Worm (Caenorhabditis elegans) whole organism, midembryonic: ENCODE data around the gene srbc-29.

ENCODE experiments used
- T22C8.4 ChIP-seq: fragments of 200-800 bp; sonication (Bioruptor generic); IDR thresholded peaks from 2 replicates; pipeline ENCODE4 v1.3.6; 2022; ENCODE audit warnings: missing genetic modification characterization, missing compliant biosample characterization
- cog-1 ChIP-seq: sonication (generic microtip); optimal IDR thresholded peaks from 2 replicates; lab custom pipeline; 2016; ENCODE audit warnings: missing genetic modification characterization, missing compliant biosample characterization
- flt-1 ChIP-seq: fragments of 200-800 bp; sonication (Bioruptor generic); IDR thresholded peaks from 2 replicates; pipeline ENCODE4 v1.3.6; 2022; ENCODE audit warnings: missing genetic modification characterization, missing compliant biosample characterization
- klf-2 ChIP-seq: fragments of 200-800 bp; sonication (Bioruptor generic); conservative IDR thresholded peaks from 2 replicates; pipeline ENCODE4 v1.3.6; 2022; ENCODE audit warnings: missing genetic modification reagents, missing genetic modification characterization, missing compliant biosample characterization
- med-1 ChIP-seq: sonication (generic microtip); optimal IDR thresholded peaks from 2 replicates; lab custom pipeline; 2017; ENCODE audit warnings: missing genetic modification characterization, mild to moderate bottlenecking, missing compliant biosample characterization, antibody characterized with exemption, missing genetic modification reagents; ENCODE audit not compliant: insufficient read depth
- ref-1 ChIP-seq: fragments of 200-800 bp; sonication (Bioruptor generic); conservative IDR thresholded peaks from 2 replicates; pipeline ENCODE4 v1.3.6; 2022; ENCODE audit warnings: missing genetic modification reagents, missing genetic modification characterization, missing compliant biosample characterization
- tab-1 ChIP-seq: fragments of 200-800 bp; sonication (Bioruptor generic); IDR thresholded peaks from 2 replicates; pipeline ENCODE4 v1.3.6; 2022; ENCODE audit warnings: missing genetic modification characterization, missing compliant biosample characterization
- ztf-23 ChIP-seq: fragments of 200-800 bp; sonication (Bioruptor generic); IDR thresholded peaks from 2 replicates; pipeline ENCODE4 v1.3.6; 2022; ENCODE audit warnings: missing genetic modification reagents, missing genetic modification characterization, missing compliant biosample characterization
- ztf-29 ChIP-seq: fragments of 200-800 bp; sonication (Bioruptor generic); IDR thresholded peaks from 2 replicates; pipeline ENCODE4 v1.3.6; 2022; ENCODE audit warnings: missing genetic modification reagents, missing genetic modification characterization, missing compliant biosample characterization

srbc-29 gene

DNA sequence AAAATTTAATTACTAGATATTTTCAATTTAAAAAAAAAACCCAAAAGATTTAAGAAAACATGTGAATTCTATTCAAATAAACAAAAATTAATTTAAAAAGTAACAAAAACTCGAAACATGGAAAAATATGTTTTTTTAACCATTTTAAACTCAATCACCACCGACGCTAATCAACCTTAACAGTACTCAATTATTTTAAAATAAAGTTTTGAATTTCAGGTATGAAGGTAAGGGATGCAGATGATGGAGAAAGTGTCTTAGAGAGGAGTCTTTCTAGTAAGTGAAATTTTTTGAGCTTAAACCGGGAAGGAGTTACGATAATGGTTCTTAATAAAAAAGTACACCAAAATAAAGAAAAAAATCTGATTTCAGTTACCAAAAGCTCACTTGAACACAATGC is 7.2 kb downstream of the srbc-29 start, which contains the start of gene slc-28.1:
Gene slc-28.1 (plus strand): TSS at position 301 of the 400 bp plus-strand sequence.
- TF ChIP-seq flt-1: no peak
- TF ChIP-seq tab-1: no peak
- no peak for TF ChIP-seq cog-1 (tag; lab: Kevin White, UChicago)
- TF ChIP-seq klf-2 (GFP tag; lab: Robert Waterston, UW): no peak
- no peak for TF ChIP-seq med-1 (GFP tag; lab: Kevin White, UChicago)
- no peak for TF ChIP-seq ztf-23 (GFP tag; lab: Robert Waterston, UW)
- TF ChIP-seq ref-1 (GFP tag; lab: Robert Waterston, UW): no peak

DNA sequence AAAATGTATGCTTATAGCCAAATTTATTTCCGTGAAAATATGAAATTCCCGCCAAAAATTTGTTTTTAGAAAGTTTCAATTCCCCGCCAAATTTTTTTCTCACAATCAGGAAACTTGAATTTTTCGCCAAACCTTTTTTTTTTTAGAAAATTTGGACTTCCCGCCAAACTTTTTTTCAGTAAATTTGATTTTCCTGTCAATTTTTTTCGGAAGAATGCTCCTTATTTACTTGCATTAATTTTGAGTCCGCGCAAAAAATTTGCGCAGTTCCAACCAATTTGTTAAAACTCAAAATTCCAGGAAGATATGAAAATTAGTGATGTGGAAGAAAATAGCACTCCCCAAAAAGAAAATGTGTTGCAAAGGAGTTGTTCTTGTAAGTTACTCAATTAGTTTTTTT is 10.8 kb downstream of the srbc-29 start, which contains the start of gene slc-28.2:
Gene slc-28.2 (plus strand): TSS at position 301 of the 400 bp plus-strand sequence.
- TF ChIP-seq tab-1 (no peak), med-1 (GFP tag; lab: Kevin White, UChicago) (no peak), ztf-23 (GFP tag; lab: Robert Waterston, UW) (no peak), cog-1 (tag; lab: Kevin White, UChicago) (no peak), klf-2 (GFP tag; lab: Robert Waterston, UW) (no peak), flt-1 (no peak), ref-1 (GFP tag; lab: Robert Waterston, UW) (no peak), T22C8.4 (GFP tag; lab: Robert Waterston, UW) (no peak), ztf-29 (GFP tag; lab: Robert Waterston, UW) (no peak)

DNA sequence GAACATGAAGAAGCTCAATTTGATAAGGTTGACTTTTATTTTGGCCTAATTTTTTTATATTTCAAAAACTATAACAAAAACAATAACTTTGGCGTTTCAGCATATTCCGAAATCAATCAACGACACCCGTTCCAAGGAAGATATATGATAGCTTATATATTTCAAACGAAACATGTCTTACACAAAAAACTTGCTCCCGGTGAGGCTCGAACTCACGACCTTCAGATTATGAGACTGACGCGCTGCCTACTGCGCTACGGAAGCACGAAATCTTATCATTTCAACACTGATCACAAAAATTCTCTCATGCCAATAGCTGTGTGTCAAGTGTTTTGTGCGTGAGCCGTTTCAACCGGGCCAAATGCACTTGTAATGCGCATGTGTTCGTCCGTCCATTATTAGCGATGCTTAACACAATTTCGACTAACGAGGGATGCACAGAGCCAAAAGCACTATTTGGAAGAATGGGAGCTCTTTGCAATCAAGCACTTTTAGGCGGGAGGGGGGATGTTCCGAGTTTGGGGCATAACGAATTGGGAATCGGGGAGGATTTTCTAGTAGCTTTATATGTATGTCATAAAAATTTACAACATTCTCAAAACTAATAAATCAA is 15.4 kb downstream of the srbc-29 start:
- TF ChIP-seq ztf-29 (GFP tag; lab: Robert Waterston, UW) (no peak), med-1 (GFP tag; lab: Kevin White, UChicago) (no peak), ref-1 (GFP tag; lab: Robert Waterston, UW) (no peak), klf-2 (GFP tag; lab: Robert Waterston, UW) (no peak), T22C8.4 (GFP tag; lab: Robert Waterston, UW) (no peak), flt-1 (no peak), cog-1 (tag; lab: Kevin White, UChicago) (no peak), ztf-23 (GFP tag; lab: Robert Waterston, UW) (no peak), tab-1 (no peak)

DNA sequence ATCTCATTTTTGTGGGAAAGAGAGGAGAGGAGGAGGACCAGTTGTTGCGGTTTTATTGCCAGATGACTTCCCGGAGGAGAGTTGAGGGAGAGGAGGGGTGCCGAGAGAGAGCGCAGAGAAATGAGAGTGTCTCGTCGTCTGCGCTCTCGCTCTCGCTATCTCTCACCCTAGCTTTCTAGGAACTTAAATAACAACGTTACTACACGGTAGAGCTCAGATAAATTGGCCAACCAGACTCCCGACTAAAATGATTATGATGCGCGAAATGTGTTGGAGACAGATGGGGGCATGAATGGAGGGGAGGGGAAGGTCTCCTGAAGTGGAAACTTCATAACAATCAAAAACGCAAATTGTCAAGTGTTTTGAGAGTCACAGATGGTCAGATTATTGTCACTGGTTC is 16.1 kb downstream of the srbc-29 start:
- no peak for TF ChIP-seq flt-1
- no peak for TF ChIP-seq med-1 (GFP tag; lab: Kevin White, UChicago)
- TF ChIP-seq cog-1 (tag; lab: Kevin White, UChicago): no peak
- no peak for TF ChIP-seq ref-1 (GFP tag; lab: Robert Waterston, UW)
- TF ChIP-seq klf-2 (GFP tag; lab: Robert Waterston, UW): no peak
- no peak for TF ChIP-seq ztf-23 (GFP tag; lab: Robert Waterston, UW)
- TF ChIP-seq tab-1: no peak

DNA sequence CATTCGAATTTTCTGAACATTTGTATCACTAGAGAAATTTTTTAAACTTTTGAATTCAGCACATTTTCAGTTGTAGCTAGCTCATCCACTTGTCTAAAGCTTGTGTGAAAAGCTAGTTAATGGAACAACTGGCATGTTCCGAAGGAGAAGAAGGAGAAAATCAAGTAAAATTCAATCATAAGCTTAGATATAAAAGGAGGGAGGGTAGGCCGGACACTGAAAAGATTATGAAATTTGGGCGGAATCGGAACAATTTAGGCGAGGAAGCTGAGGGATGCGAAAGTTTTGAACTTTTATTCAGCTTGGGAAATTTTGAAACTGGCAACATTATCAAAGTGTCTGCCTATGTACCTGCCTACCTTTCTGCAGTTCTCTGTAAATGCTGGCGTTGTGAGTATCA is 18.2 kb downstream of the srbc-29 start:
- TF ChIP-seq T22C8.4 (GFP tag; lab: Robert Waterston, UW) (no peak), klf-2 (GFP tag; lab: Robert Waterston, UW) (no peak), ztf-23 (GFP tag; lab: Robert Waterston, UW) (no peak), med-1 (GFP tag; lab: Kevin White, UChicago) (no peak), cog-1 (tag; lab: Kevin White, UChicago) (no peak), flt-1 (no peak), tab-1 (no peak)

DNA sequence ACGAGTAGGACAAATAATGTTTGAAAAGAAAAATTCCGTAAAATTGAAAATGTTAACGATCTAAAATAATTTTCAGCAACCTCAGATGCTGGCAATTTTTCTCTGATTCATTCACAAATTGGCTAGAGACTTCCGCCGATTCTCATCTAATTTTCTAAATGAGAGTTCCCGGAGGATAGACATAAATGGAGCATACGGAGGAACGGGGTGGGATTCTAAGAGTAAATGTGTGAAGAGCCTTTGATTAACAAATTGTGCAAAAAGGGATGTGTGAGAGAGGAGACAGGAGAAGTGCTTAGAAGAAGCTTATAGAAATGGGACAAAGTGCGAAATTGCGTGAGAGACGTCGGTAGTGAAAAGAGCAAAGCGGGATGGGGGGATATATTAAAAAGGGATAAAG is 19.0 kb downstream of the srbc-29 start:
- TF ChIP-seq T22C8.4 (GFP tag; lab: Robert Waterston, UW) (no peak), cog-1 (tag; lab: Kevin White, UChicago) (no peak), ztf-29 (GFP tag; lab: Robert Waterston, UW) (no peak), ztf-23 (GFP tag; lab: Robert Waterston, UW) (no peak), med-1 (GFP tag; lab: Kevin White, UChicago) (no peak), tab-1 (no peak), klf-2 (GFP tag; lab: Robert Waterston, UW) (no peak), flt-1 (no peak), ref-1 (GFP tag; lab: Robert Waterston, UW) (no peak)

DNA sequence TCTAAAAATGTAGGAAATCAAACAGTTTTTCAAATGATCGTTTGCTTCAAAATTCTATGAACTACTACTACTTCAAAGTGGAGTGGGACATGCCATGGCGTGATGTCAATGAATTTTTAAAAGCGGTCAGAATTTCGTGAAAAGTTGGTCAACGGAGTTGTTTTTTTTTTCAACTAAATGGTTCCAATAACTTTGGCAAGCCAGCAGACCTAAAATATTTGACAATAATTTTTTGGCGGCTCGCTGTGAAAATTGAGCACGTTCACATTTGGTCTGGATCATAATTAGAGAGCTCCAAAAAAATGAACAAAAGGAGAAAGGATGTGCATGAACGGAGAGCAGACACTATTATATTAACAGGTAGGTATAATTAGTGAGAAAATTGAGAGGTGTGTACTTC is 20.3 kb downstream of the srbc-29 start:
- TF ChIP-seq ztf-23 (GFP tag; lab: Robert Waterston, UW) (no peak), ztf-29 (GFP tag; lab: Robert Waterston, UW) (no peak), flt-1 (no peak), ref-1 (GFP tag; lab: Robert Waterston, UW) (no peak), cog-1 (tag; lab: Kevin White, UChicago) (no peak), klf-2 (GFP tag; lab: Robert Waterston, UW) (no peak), tab-1 (no peak), T22C8.4 (GFP tag; lab: Robert Waterston, UW) (no peak)

DNA sequence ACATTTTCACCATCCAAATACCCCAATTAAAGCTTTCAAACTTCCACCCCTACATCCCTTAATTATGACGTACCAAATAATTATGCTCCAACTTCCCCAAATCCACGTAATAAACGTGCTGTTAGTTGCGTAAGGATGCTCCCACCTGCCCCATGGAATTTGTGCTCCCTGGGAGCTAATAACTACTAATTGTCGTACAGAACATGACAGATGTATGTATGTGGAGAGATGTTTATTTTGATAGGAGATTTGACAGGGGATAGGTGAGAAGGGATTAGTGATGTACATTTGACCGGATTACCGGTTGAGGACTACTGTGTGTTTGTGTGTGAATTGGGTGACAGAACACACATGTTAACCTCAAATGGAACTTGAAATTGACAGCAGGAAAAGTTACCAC is 20.9 kb downstream of the srbc-29 start:
- TF ChIP-seq med-1 (GFP tag; lab: Kevin White, UChicago) (no peak), tab-1 (no peak), ref-1 (GFP tag; lab: Robert Waterston, UW) (no peak), T22C8.4 (GFP tag; lab: Robert Waterston, UW) (no peak), cog-1 (tag; lab: Kevin White, UChicago) (no peak), klf-2 (GFP tag; lab: Robert Waterston, UW) (no peak), ztf-23 (GFP tag; lab: Robert Waterston, UW) (no peak), flt-1 (no peak), ztf-29 (GFP tag; lab: Robert Waterston, UW) (no peak)

DNA sequence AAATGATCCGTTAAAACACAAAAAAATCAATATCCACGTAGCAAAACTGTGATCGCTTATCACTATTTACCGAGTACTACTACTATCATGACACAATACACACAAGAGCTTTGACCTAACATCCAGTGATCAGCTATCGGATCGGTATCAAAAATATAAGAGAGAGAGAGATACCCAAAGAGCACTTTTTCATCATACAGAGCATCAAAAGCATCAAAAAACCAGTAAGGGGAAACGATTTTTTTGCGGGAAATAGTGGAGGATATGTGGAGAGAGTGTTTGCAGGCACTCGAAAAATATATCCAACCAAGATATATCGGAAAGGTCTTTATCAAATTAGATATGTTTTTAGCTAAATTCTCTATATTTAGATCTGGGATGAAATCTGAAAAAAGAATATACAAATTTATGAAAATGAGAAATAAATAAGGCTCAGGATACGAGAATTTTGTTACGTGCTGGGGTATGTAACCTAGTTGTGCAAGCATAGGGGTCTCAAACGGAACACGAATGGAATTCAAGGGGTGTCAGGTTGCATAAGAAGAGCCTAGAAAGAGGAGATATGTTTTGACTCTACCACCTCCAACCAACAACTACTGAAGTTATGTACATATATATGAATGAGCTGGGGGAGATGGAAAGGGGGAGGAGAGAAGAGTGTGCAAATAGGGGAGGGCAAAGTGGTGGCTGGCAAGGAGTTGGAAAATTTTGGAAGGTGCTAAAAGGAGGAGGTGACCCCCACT is 25.4 kb downstream of the srbc-29 start:
- TF ChIP-seq ztf-23 (GFP tag; lab: Robert Waterston, UW) (no peak), klf-2 (GFP tag; lab: Robert Waterston, UW) (no peak), ztf-29 (GFP tag; lab: Robert Waterston, UW) (no peak), cog-1 (tag; lab: Kevin White, UChicago) (no peak), ref-1 (GFP tag; lab: Robert Waterston, UW) (no peak), flt-1 (no peak), tab-1 (no peak), T22C8.4 (GFP tag; lab: Robert Waterston, UW) (no peak), med-1 (GFP tag; lab: Kevin White, UChicago) (no peak)
